Worm (Caenorhabditis elegans) whole organism, late embryonic: ENCODE data around the gene C04E6.7.

Source experiments
- C08G9.2 ChIP-seq: sonication (generic microtip); optimal IDR thresholded peaks from 2 replicates; lab custom pipeline; 2016; ENCODE audit warnings: mild to moderate bottlenecking, missing genetic modification characterization, moderate library complexity, missing compliant biosample characterization
- F13H6.1 ChIP-seq: sonication (generic microtip); optimal IDR thresholded peaks from 2 replicates; lab custom pipeline; 2016; ENCODE audit warnings: missing genetic modification characterization, missing compliant biosample characterization
- K02D7.2 ChIP-seq: sonication (generic microtip); optimal IDR thresholded peaks from 2 replicates; lab custom pipeline; 2017; ENCODE audit warnings: mild to moderate bottlenecking, missing genetic modification characterization, missing compliant biosample characterization
- T23F11.4 ChIP-seq: fragments of 200-800 bp; sonication (Bioruptor generic); optimal IDR thresholded peaks from 2 replicates; lab custom pipeline; 2018; ENCODE audit warnings: mild to moderate bottlenecking, missing genetic modification characterization, missing compliant biosample characterization
- ahr-1 ChIP-seq: sonication (generic microtip); optimal IDR thresholded peaks from 2 replicates; lab custom pipeline; 2016; ENCODE audit warnings: missing genetic modification characterization, missing compliant biosample characterization
- ceh-18 ChIP-seq: sonication (generic microtip); optimal IDR thresholded peaks from 2 replicates; lab custom pipeline; 2016; ENCODE audit warnings: missing genetic modification characterization, missing compliant biosample characterization
- ceh-19 ChIP-seq: fragments of 200-800 bp; sonication (Bioruptor generic); optimal IDR thresholded peaks from 2 replicates; lab custom pipeline; 2018; ENCODE audit warnings: mild to moderate bottlenecking, missing genetic modification characterization, missing compliant biosample characterization
- ceh-2 ChIP-seq: sonication (generic microtip); optimal IDR thresholded peaks from 2 replicates; lab custom pipeline; 2016; ENCODE audit warnings: missing genotype, missing genetic modification characterization, missing compliant biosample characterization
- ceh-30 ChIP-seq: fragments of 150-350 bp; optimal IDR thresholded peaks from 2 replicates; lab custom pipeline; 2014; ENCODE audit warnings: missing biosample characterization, missing genetic modification characterization
- ceh-31 ChIP-seq: sonication (generic microtip); optimal IDR thresholded peaks from 2 replicates; lab custom pipeline; 2016; ENCODE audit warnings: missing genetic modification characterization, missing compliant biosample characterization
- ceh-34 ChIP-seq: sonication (generic microtip); optimal IDR thresholded peaks from 2 replicates; lab custom pipeline; 2016; ENCODE audit warnings: mild to moderate bottlenecking, missing genetic modification characterization, missing compliant biosample characterization
- ceh-6 ChIP-seq: fragments of 200-800 bp; sonication (Bioruptor generic); optimal IDR thresholded peaks from 2 replicates; lab custom pipeline; 2018; ENCODE audit warnings: mild to moderate bottlenecking, missing genetic modification characterization, missing compliant biosample characterization
- fkh-6 ChIP-seq: sonication (generic microtip); optimal IDR thresholded peaks from 2 replicates; lab custom pipeline; 2016; ENCODE audit warnings: missing genetic modification characterization, missing compliant biosample characterization
- hlh-15 ChIP-seq: sonication (generic microtip); optimal IDR thresholded peaks from 2 replicates; lab custom pipeline; 2016; ENCODE audit warnings: missing genetic modification characterization, missing compliant biosample characterization
- hlh-6 ChIP-seq: sonication (generic microtip); optimal IDR thresholded peaks from 2 replicates; lab custom pipeline; 2016; ENCODE audit warnings: missing genotype, missing genetic modification characterization, missing compliant biosample characterization
- lim-6 ChIP-seq: sonication (generic microtip); optimal IDR thresholded peaks from 2 replicates; lab custom pipeline; 2016; ENCODE audit warnings: missing genetic modification characterization, missing compliant biosample characterization
- lin-11 ChIP-seq: fragments of 200-800 bp; sonication (Bioruptor generic); optimal IDR thresholded peaks from 2 replicates; lab custom pipeline; 2018; ENCODE audit warnings: mild to moderate bottlenecking, missing genetic modification characterization, missing compliant biosample characterization
- mec-3 ChIP-seq: sonication (generic microtip); optimal IDR thresholded peaks from 2 replicates; lab custom pipeline; 2016; ENCODE audit warnings: borderline replicate concordance, missing genetic modification characterization, missing compliant biosample characterization
- nfya-1 ChIP-seq: sonication (generic microtip); optimal IDR thresholded peaks from 2 replicates; lab custom pipeline; 2017; ENCODE audit warnings: missing genetic modification characterization, mild to moderate bottlenecking, missing compliant biosample characterization, antibody characterized with exemption, moderate library complexity
- nhr-232 ChIP-seq: sonication (generic microtip); optimal IDR thresholded peaks from 2 replicates; lab custom pipeline; 2016; ENCODE audit warnings: missing genetic modification characterization, missing compliant biosample characterization
- pha-2 ChIP-seq: sonication (generic microtip); optimal IDR thresholded peaks from 2 replicates; lab custom pipeline; 2017; ENCODE audit warnings: mild to moderate bottlenecking, missing genetic modification characterization, missing compliant biosample characterization
- ref-2 ChIP-seq: sonication (generic microtip); optimal IDR thresholded peaks from 2 replicates; lab custom pipeline; 2016; ENCODE audit warnings: missing genetic modification characterization, missing compliant biosample characterization
- rnt-1 ChIP-seq: sonication (generic microtip); optimal IDR thresholded peaks from 2 replicates; lab custom pipeline; 2016; ENCODE audit warnings: missing genetic modification characterization, missing compliant biosample characterization
- sox-2 ChIP-seq: fragments of 200-800 bp; sonication (Bioruptor generic); IDR thresholded peaks from 2 replicates; pipeline ENCODE4 v1.3.6; 2022; ENCODE audit warnings: missing genetic modification reagents, missing genetic modification characterization, missing compliant biosample characterization
- sox-4 ChIP-seq: sonication (generic microtip); optimal IDR thresholded peaks from 2 replicates; lab custom pipeline; 2017; ENCODE audit warnings: mild to moderate bottlenecking, missing genetic modification characterization, inconsistent platforms, missing compliant biosample characterization
- tbx-2 ChIP-seq: sonication (generic microtip); optimal IDR thresholded peaks from 2 replicates; lab custom pipeline; 2016; ENCODE audit warnings: missing genetic modification characterization, missing compliant biosample characterization
- ttx-3 ChIP-seq: sonication (generic microtip); optimal IDR thresholded peaks from 2 replicates; lab custom pipeline; 2016; ENCODE audit warnings: missing genetic modification reagents, missing genetic modification characterization, missing compliant biosample characterization
- unc-3 ChIP-seq, 2 experiments: fragments of 200-800 bp in 1 of 2; sonication (Bioruptor generic) in 1 of 2; sonication (generic microtip) in 1 of 2; conservative IDR thresholded peaks in 1 of 2; optimal IDR thresholded peaks in 1 of 2; 2 replicates each; pipeline versions ENCODE4 v1.3.6 to Lab custom; 2016 to 2022; ENCODE audit warnings: missing compliant biosample characterization in 2 of 2, missing genetic modification characterization in 2 of 2, missing genetic modification reagents in 1 of 2
- unc-42 ChIP-seq: sonication (generic microtip); optimal IDR thresholded peaks from 2 replicates; lab custom pipeline; 2016; ENCODE audit warnings: missing genotype, missing genetic modification characterization, missing compliant biosample characterization
- unc-86 ChIP-seq: sonication (generic microtip); optimal IDR thresholded peaks from 2 replicates; lab custom pipeline; 2016; ENCODE audit warnings: missing genetic modification characterization, missing compliant biosample characterization
- zip-5 ChIP-seq: sonication (generic microtip); optimal IDR thresholded peaks from 2 replicates; lab custom pipeline; 2016; ENCODE audit warnings: missing genetic modification characterization, missing compliant biosample characterization
- ztf-16 ChIP-seq: sonication (generic microtip); optimal IDR thresholded peaks from 2 replicates; lab custom pipeline; 2017; ENCODE audit warnings: missing genetic modification characterization, missing compliant biosample characterization

C04E6.7 gene

DNA sequence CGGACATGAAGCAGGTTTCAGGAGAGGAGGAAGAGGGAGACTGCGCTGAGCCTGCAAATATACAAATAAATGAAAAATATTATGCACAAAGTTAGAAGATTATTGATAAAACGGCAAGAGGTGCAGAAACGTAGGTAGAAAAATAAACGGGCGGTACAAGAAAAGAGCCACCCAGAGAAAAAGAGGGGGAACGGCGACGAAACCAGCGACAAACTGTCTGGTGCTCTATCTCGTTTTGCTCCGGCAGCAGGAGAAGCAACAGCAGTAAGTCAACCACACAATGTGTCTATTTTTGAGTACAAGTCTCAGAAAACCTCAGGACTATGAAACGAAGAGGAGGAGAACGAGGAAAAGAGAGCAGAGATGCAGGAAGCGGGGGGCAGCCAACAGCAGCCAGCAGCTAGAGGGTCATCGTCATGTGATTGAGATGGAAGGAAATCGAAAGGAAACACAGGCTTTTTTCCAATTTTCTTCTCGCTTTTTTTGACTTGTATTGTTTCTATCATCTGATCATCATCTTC is 47.4 kb upstream of the C04E6.7 start, which contains the start of gene F26F12.3 (continued):
- no peak for TF ChIP-seq hlh-6
- TF ChIP-seq ceh-30 (tag; lab: Kevin White, UChicago) = no peak
- TF ChIP-seq ceh-2 (tag; lab: Kevin White, UChicago) = no peak
- no peak for TF ChIP-seq hlh-15
- no peak for TF ChIP-seq K02D7.2 (tag; lab: Kevin White, UChicago)
- TF ChIP-seq unc-3 (GFP tag; conservative IDR thresholded peaks at IDR 0.05; lab: Robert Waterston, UW) = 0 out of 2 replicates have a peak, but pooled peaks have one; percentile 43
- TF ChIP-seq unc-3 (tag; optimal IDR thresholded peaks at IDR 0.05; lab: Kevin White, UChicago) = peak; percentile 6
- TF ChIP-seq unc-86 (tag; lab: Kevin White, UChicago) = no peak
- TF ChIP-seq nhr-232 (tag; lab: Kevin White, UChicago) = peak; percentile 14
- peak; percentile 27 for TF ChIP-seq ceh-18 (tag; lab: Kevin White, UChicago)
- TF ChIP-seq fkh-6 (tag; lab: Kevin White, UChicago) = no peak
- TF ChIP-seq ahr-1 (tag; lab: Kevin White, UChicago) = no peak
- no peak for TF ChIP-seq pha-2 (tag; lab: Kevin White, UChicago)
- peak; percentile 24 for TF ChIP-seq F13H6.1 (tag; lab: Kevin White, UChicago)
- no peak for TF ChIP-seq ztf-16 (tag; lab: Kevin White, UChicago)
- peak; percentile 5 for TF ChIP-seq ref-2
- TF ChIP-seq lin-11 (tag; lab: Kevin White, UChicago) = no peak

DNA sequence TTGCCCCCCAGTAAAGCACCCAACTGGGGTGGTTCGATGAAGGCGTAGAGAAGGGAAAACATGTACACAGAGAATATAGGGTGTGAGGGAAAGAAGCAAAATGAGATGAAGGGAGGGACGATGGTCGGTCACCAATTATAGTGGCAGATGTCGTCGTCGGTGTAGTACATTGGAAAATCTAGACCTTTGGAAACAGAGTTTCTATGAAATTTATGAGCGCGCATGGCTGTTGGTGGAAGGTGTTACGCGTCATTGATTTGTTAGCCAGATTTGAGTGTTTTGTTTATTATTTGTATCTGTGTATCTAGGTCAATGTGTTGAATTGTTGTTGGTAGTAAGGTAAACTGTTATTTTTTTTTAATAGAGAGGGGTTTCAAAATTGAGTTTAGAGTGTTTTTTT is 46.4 kb upstream of the C04E6.7 start:
- TF ChIP-seq ahr-1 (tag; lab: Kevin White, UChicago) (no peak), unc-42 (tag; lab: Kevin White, UChicago) (peak; percentile 30), ref-2 (peak; percentile 2), lin-11 (tag; lab: Kevin White, UChicago) (no peak), tbx-2 (peak; percentile 17), C08G9.2 (tag; lab: Kevin White, UChicago) (no peak), fkh-6 (tag; lab: Kevin White, UChicago) (peak; percentile 2), ceh-34 (tag; lab: Kevin White, UChicago) (peak; percentile 1), ceh-31 (tag; lab: Kevin White, UChicago) (peak; percentile 73)

DNA sequence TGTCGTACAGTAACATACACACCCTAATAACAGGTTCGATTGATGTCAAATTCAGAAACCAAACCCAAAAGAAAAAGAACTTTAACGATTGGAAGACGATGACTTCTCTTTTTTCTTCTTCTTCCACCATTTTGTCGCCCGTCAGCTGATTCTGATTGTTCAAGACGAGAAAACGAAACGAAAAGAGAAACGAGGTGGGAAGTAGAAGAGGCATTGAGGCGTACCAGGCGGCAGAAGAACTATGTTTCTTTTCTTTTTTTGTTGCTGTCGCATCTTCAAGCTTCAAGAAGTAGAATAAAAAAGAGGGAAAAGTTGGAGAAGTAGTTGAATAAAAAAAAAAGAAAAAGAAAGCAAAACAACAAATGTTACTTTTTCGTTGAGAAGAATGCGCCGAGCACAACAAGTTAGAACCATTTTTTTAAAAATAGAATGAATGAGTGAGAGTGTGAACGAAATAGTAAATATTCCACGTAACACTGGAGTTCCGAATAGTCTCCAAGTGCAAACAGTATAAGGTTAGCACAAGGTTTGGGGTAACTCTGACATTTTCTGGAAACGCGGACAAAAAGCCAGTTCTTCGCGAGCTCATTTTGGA is 45.0 kb upstream of the C04E6.7 start:
- TF ChIP-seq rnt-1 = no peak
- TF ChIP-seq unc-42 (tag; lab: Kevin White, UChicago) = no peak
- TF ChIP-seq K02D7.2 (tag; lab: Kevin White, UChicago) = no peak
- TF ChIP-seq zip-5 (tag; lab: Kevin White, UChicago) = no peak
- TF ChIP-seq ceh-19 = no peak
- TF ChIP-seq lim-6 (tag; lab: Kevin White, UChicago) = no peak

DNA sequence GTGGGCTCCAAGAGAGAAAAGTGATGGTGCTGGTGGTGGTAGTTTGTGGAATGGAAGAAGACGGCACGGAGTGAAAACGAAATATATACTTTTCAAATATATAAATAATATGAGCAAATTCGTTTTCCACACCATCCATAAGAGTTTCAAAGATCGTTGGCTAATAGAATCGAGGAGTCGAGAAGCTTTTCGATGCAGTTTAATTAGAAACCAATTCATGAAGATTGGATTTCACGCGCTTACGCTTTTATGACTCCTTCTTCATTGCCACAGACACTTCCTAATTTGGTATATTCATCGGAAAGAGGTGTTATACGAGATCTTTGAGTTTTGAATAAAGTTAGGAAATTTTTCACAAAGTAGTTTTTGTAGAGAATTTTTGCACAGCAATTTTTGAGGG is 42.4 kb upstream of the C04E6.7 start:
- TF ChIP-seq nfya-1 (tag; lab: Kevin White, UChicago) (no peak), unc-3 (GFP tag; conservative IDR thresholded peaks at IDR 0.05; lab: Robert Waterston, UW) (no peak), unc-3 (tag; optimal IDR thresholded peaks at IDR 0.05; lab: Kevin White, UChicago) (no peak)

DNA sequence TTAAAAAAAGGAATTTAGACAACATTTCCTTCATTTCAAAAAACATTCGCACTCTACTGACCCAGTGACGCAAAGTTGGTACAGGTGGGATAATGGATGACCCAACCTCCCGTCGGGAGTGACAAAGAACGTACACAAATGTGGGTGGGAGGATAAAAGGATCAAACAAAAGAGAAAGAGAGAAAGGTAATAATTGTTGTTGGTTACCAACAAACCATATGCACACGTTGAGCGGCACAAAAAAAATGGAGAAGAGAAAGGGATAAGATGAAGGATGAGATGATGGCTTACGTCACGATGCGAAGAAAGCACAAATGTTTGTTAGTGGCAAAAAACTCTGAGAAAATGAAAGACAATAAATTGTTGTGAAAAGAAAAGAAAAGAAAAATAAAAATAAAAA is 41.5 kb upstream of the C04E6.7 start:
- TF ChIP-seq sox-2 (GFP tag; lab: Robert Waterston, UW) = peak; percentile 26; the same call in 1 of the 2 replicates
- no peak for TF ChIP-seq ttx-3 (tag; lab: Kevin White, UChicago)

DNA sequence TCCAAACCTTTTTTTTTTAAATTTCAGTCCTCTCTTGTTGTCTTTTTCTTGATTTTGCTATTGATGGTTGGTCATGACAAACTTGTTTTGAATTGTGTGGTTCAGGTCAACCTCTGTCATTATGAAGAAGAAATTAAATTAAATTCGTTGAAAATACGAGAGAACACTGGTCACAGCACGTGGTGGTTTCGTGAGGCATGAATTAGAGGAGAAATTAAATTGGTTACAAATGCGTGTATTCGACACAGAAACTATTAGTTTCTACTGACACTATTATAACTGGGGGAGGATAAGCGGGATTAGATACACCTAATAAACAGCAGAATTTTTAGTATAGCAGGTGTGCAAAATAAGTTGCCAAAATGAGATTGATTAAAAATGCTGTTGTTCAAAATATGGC is 41.0 kb upstream of the C04E6.7 start:
- TF ChIP-seq sox-4 (no peak), ztf-16 (tag; lab: Kevin White, UChicago) (no peak), ceh-6 (GFP tag; lab: Kevin White, UChicago) (no peak), mec-3 (tag; lab: Kevin White, UChicago) (no peak), T23F11.4 (no peak), unc-42 (tag; lab: Kevin White, UChicago) (peak; percentile 68)
- TF ChIP-seq, all 69 proteins: peak for 1
